Worm (Caenorhabditis elegans) whole organism, L4 larva: Measurements from ENCODE around the gene somi-1.

ENCODE experiments used
- D1046.2 ChIP-seq: fragments of 200-800 bp; sonication (Bioruptor generic); IDR thresholded peaks from 2 replicates; pipeline ENCODE4 v1.3.6; 2022; ENCODE audit warnings: missing genetic modification characterization, missing compliant biosample characterization
- F44E2.7 ChIP-seq: fragments of 200-800 bp; sonication (Bioruptor generic); IDR thresholded peaks from 2 replicates; pipeline ENCODE4 v2.1.2; 2022; ENCODE audit warnings: missing genetic modification characterization, missing compliant biosample characterization
- R02D3.7 ChIP-seq: fragments of 150-350 bp; sonication (generic microtip); optimal IDR thresholded peaks from 3 replicates; lab custom pipeline; 2014; ENCODE audit warnings: missing biosample characterization, missing genetic modification characterization
- T26A8.4 ChIP-seq: fragments of 200-800 bp; sonication (Bioruptor generic); IDR thresholded peaks from 2 replicates; pipeline ENCODE4 v1.3.6; 2022; ENCODE audit warnings: missing genetic modification characterization, missing compliant biosample characterization
- Y48G9A.11 ChIP-seq: fragments of 200-800 bp; sonication (Bioruptor generic); IDR thresholded peaks from 2 replicates; pipeline ENCODE4 v1.3.6; 2022; ENCODE audit warnings: missing genetic modification reagents, missing genetic modification characterization, missing compliant biosample characterization
- Y5F2A.4 ChIP-seq: fragments of 200-800 bp; sonication (Bioruptor generic); optimal IDR thresholded peaks from 2 replicates; lab custom pipeline; 2018; ENCODE audit warnings: mild to moderate bottlenecking, missing genetic modification characterization, missing compliant biosample characterization
- ZK337.2 ChIP-seq: fragments of 200-800 bp; sonication (Bioruptor generic); IDR thresholded peaks from 2 replicates; pipeline ENCODE4 v1.3.6; 2022; ENCODE audit warnings: missing genetic modification reagents, missing genetic modification characterization, missing compliant biosample characterization
- aha-1 ChIP-seq: fragments of 150-350 bp; peaks from one replicate; lab custom pipeline; 2014; ENCODE audit warnings: missing biosample characterization, missing genetic modification characterization
- aly-2 ChIP-seq: sonication (generic microtip); optimal IDR thresholded peaks from 2 replicates; lab custom pipeline; 2018; ENCODE audit warnings: missing biosample characterization, missing genetic modification characterization
- arid-1 ChIP-seq: fragments of 200-800 bp; sonication (Bioruptor generic); conservative IDR thresholded peaks from 2 replicates; pipeline ENCODE4 v1.3.6; 2022; ENCODE audit warnings: missing genetic modification reagents, missing genetic modification characterization, missing compliant biosample characterization
- ceh-32 ChIP-seq: sonication (generic microtip); optimal IDR thresholded peaks from 2 replicates; lab custom pipeline; 2016; ENCODE audit warnings: mild to moderate bottlenecking, missing genetic modification characterization, missing compliant biosample characterization; ENCODE audit not compliant: poor library complexity
- ceh-44 ChIP-seq: fragments of 200-800 bp; sonication (Bioruptor generic); IDR thresholded peaks from 2 replicates; pipeline ENCODE4 v1.3.6; 2022; ENCODE audit warnings: missing genetic modification reagents, missing genetic modification characterization, missing compliant biosample characterization
- ceh-62 ChIP-seq: sonication (generic microtip); optimal IDR thresholded peaks from 2 replicates; lab custom pipeline; 2017; ENCODE audit warnings: missing biosample characterization, missing genetic modification characterization
- ceh-82 ChIP-seq: sonication (generic microtip); optimal IDR thresholded peaks from 2 replicates; lab custom pipeline; 2017; ENCODE audit warnings: missing biosample characterization, missing genetic modification characterization
- cey-2 ChIP-seq: sonication (generic microtip); optimal IDR thresholded peaks from 3 replicates; lab custom pipeline; 2017; ENCODE audit warnings: missing genetic modification characterization, mild to moderate bottlenecking, missing compliant biosample characterization, antibody characterized with exemption, borderline replicate concordance; ENCODE audit not compliant: insufficient read depth
- ctbp-1 ChIP-seq: fragments of 200-800 bp; sonication (Bioruptor generic); IDR thresholded peaks from 2 replicates; pipeline ENCODE4 v1.3.6; 2022; ENCODE audit warnings: missing genetic modification reagents, missing genetic modification characterization, missing compliant biosample characterization
- daf-12 ChIP-seq: fragments of 150-350 bp; optimal IDR thresholded peaks from 2 replicates; lab custom pipeline; 2014; ENCODE audit warnings: missing biosample characterization, missing genetic modification reagents, missing genetic modification characterization
- daf-19 ChIP-seq: fragments of 200-800 bp; sonication (Bioruptor generic); conservative IDR thresholded peaks from 2 replicates; pipeline ENCODE4 v1.3.6; 2022; ENCODE audit warnings: missing genetic modification characterization, missing compliant biosample characterization
- dmd-6 ChIP-seq: fragments of 200-800 bp; sonication (Bioruptor generic); IDR thresholded peaks from 2 replicates; pipeline ENCODE4 v1.3.6; 2022; ENCODE audit warnings: missing genetic modification reagents, missing genetic modification characterization, missing compliant biosample characterization
- dve-1 ChIP-seq: sonication (generic microtip); optimal IDR thresholded peaks from 2 replicates; lab custom pipeline; 2017; ENCODE audit warnings: antibody characterized with exemption, mild to moderate bottlenecking, missing genetic modification characterization, missing compliant biosample characterization; ENCODE audit not compliant: insufficient read depth
- egl-27 ChIP-seq: sonication (generic microtip); optimal IDR thresholded peaks from 3 replicates; lab custom pipeline; 2017; ENCODE audit warnings: missing biosample characterization, missing genetic modification reagents, missing genetic modification characterization
- fos-1 ChIP-seq: fragments of 150-350 bp; optimal IDR thresholded peaks from 2 replicates; lab custom pipeline; 2014; ENCODE audit warnings: missing biosample characterization, missing genetic modification characterization
- gei-8 ChIP-seq: fragments of 200-800 bp; sonication (Bioruptor generic); optimal IDR thresholded peaks from 2 replicates; lab custom pipeline; 2018; ENCODE audit warnings: mild to moderate bottlenecking, missing genetic modification characterization, missing compliant biosample characterization
- hif-1 ChIP-seq, 2 experiments: sonication (generic microtip); optimal IDR thresholded peaks; 2 replicates each; lab custom pipeline; 2016 to 2017; ENCODE audit warnings: missing compliant biosample characterization in 2 of 2, missing genetic modification characterization in 2 of 2, missing genetic modification reagents in 2 of 2, missing genotype in 2 of 2, mild to moderate bottlenecking in 1 of 2
- hlh-11 ChIP-seq: fragments of 200-800 bp; sonication (Bioruptor generic); optimal IDR thresholded peaks from 2 replicates; lab custom pipeline; 2018; ENCODE audit warnings: mild to moderate bottlenecking, missing genetic modification characterization, missing compliant biosample characterization
- jun-1 ChIP-seq: fragments of 150-350 bp; optimal IDR thresholded peaks from 2 replicates; lab custom pipeline; 2014; ENCODE audit warnings: missing biosample characterization, missing genetic modification reagents, missing genetic modification characterization
- lin-1 ChIP-seq: fragments of 200-800 bp; sonication (Bioruptor generic); IDR thresholded peaks from 2 replicates; pipeline ENCODE4 v1.3.6; 2022; ENCODE audit warnings: missing genetic modification reagents, missing genetic modification characterization, missing compliant biosample characterization
- lin-29 ChIP-seq: fragments of 200-800 bp; sonication (Bioruptor generic); IDR thresholded peaks from 2 replicates; pipeline ENCODE4 v1.3.6; 2022; ENCODE audit warnings: missing genetic modification reagents, missing genetic modification characterization, missing compliant biosample characterization
- lir-3 ChIP-seq: sonication (generic microtip); optimal IDR thresholded peaks from 2 replicates; lab custom pipeline; 2016; ENCODE audit warnings: mild to moderate bottlenecking, missing genetic modification characterization, missing compliant biosample characterization
- lsy-2 ChIP-seq, 2 experiments: fragments of 150-350 bp in 1 of 2; sonication (generic microtip) in 1 of 2; optimal IDR thresholded peaks; 2 replicates each; lab custom pipeline; 2014 to 2017; ENCODE audit warnings: missing biosample characterization in 2 of 2, missing genetic modification characterization in 2 of 2
- madf-9 ChIP-seq: fragments of 200-800 bp; sonication (Bioruptor generic); conservative IDR thresholded peaks from 2 replicates; pipeline ENCODE4 v1.3.6; 2022; ENCODE audit warnings: missing genetic modification reagents, missing genetic modification characterization, missing compliant biosample characterization
- mdl-1 ChIP-seq, 2 experiments: fragments of 150-350 bp in 1 of 2; sonication (generic microtip) in 1 of 2; optimal IDR thresholded peaks; 2 replicates each; lab custom pipeline; 2014 to 2017; ENCODE audit warnings: missing biosample characterization in 2 of 2, missing genetic modification characterization in 2 of 2
- mdt-29 ChIP-seq: fragments of 200-800 bp; sonication (Bioruptor generic); IDR thresholded peaks from 2 replicates; pipeline ENCODE4 v1.3.6; 2022; ENCODE audit warnings: missing genetic modification reagents, missing genetic modification characterization, missing compliant biosample characterization
- mep-1 ChIP-seq: fragments of 150-350 bp; sonication (generic microtip); optimal IDR thresholded peaks from 3 replicates; lab custom pipeline; 2014; ENCODE audit warnings: missing biosample characterization, missing genetic modification characterization
- nhr-10 ChIP-seq: fragments of 150-350 bp; optimal IDR thresholded peaks from 2 replicates; lab custom pipeline; 2014; ENCODE audit warnings: missing biosample characterization, missing genetic modification characterization
- nhr-102 ChIP-seq: sonication (generic microtip); optimal IDR thresholded peaks from 2 replicates; lab custom pipeline; 2016; ENCODE audit warnings: mild to moderate bottlenecking, missing genetic modification characterization, moderate library complexity, missing compliant biosample characterization
- nhr-11 ChIP-seq: fragments of 150-350 bp; optimal IDR thresholded peaks from 2 replicates; lab custom pipeline; 2014; ENCODE audit warnings: missing biosample characterization, missing genetic modification characterization
- nhr-111 ChIP-seq: fragments of 200-800 bp; sonication (Bioruptor generic); optimal IDR thresholded peaks from 2 replicates; lab custom pipeline; 2018; ENCODE audit warnings: mild to moderate bottlenecking, missing genetic modification characterization, missing compliant biosample characterization
- nhr-25 ChIP-seq: sonication (generic microtip); optimal IDR thresholded peaks from 2 replicates; lab custom pipeline; 2017; ENCODE audit warnings: missing genetic modification characterization, mild to moderate bottlenecking, missing compliant biosample characterization, antibody characterized with exemption, moderate library complexity, borderline replicate concordance; ENCODE audit not compliant: insufficient read depth
- nhr-42 ChIP-seq: fragments of 200-800 bp; sonication (Bioruptor generic); IDR thresholded peaks from 2 replicates; pipeline ENCODE4 v1.3.6; 2022; ENCODE audit warnings: missing genetic modification characterization, missing compliant biosample characterization
- nhr-48 ChIP-seq: sonication (generic microtip); optimal IDR thresholded peaks from 2 replicates; lab custom pipeline; 2016; ENCODE audit warnings: mild to moderate bottlenecking, missing genetic modification characterization, missing compliant biosample characterization
- nhr-6 ChIP-seq: fragments of 150-350 bp; optimal IDR thresholded peaks from 2 replicates; lab custom pipeline; 2014; ENCODE audit warnings: missing biosample characterization, missing genetic modification characterization
- snpc-1.2 ChIP-seq: fragments of 200-800 bp; sonication (Bioruptor generic); IDR thresholded peaks from 2 replicates; pipeline ENCODE4 v1.3.6; 2022; ENCODE audit warnings: missing genetic modification reagents, missing genetic modification characterization, missing compliant biosample characterization
- tra-1 ChIP-seq: fragments of 200-800 bp; sonication (Bioruptor generic); IDR thresholded peaks from 2 replicates; pipeline ENCODE4 v1.3.6; 2022; ENCODE audit warnings: missing genetic modification reagents, missing genetic modification characterization, missing compliant biosample characterization
- vab-7 ChIP-seq: fragments of 200-800 bp; sonication (Bioruptor generic); IDR thresholded peaks from 2 replicates; pipeline ENCODE4 v1.3.6; 2022; ENCODE audit warnings: missing genetic modification reagents, missing genetic modification characterization, missing compliant biosample characterization
- zip-2 ChIP-seq: fragments of 150-350 bp; optimal IDR thresholded peaks from 2 replicates; lab custom pipeline; 2014; ENCODE audit warnings: missing biosample characterization, missing genetic modification characterization
- ztf-11 ChIP-seq: fragments of 150-350 bp; optimal IDR thresholded peaks from 2 replicates; lab custom pipeline; 2014; ENCODE audit warnings: missing biosample characterization, missing genetic modification characterization

The somi-1 gene

DNA sequence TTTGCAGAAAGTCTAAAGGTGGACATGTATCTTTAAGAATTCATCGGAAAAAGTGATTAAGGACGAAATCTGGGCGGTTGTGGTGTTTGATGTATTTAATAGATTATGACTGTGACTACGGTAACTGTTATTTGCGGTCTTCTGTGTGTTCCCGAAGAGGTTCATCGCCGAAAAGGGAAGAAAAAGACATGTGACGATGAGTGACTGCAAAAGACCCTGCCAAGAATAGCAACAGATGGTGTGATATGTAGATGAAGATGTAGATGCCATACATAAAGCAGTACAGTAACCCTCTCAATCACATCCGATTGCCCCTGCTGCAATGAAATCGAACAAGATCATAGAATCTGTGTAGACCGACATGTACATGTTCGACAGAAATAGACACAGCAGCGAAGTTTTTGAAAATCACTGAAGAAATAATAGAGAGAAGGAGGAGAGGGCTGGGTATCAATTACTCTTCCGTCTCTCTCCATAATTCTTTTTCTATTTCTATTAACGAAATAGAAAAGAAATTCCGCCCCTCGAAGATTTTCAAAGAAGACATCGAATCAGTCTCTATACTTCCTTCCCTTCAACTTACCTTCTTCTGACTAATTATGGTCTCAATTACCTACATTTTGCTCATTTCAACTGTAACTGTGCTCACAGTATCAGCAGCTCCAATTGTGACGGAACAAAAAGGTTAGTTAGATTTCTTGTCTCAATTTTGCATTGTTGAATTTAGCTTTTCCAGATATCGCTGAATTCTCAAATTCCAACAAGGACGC is 32.2 kb downstream of the somi-1 start, which contains the start of gene F32H5.3 (continued):
- TF ChIP-seq hlh-11 (tag; lab: Kevin White, UChicago) (no peak), T26A8.4 (GFP tag; lab: Robert Waterston, UW) (no peak), nhr-25 (tag; lab: Kevin White, UChicago) (peak; percentile 0), egl-27 (no peak), cey-2 (tag; lab: Kevin White, UChicago) (no peak), aha-1 (no peak), jun-1 (tag; lab: Kevin White, UChicago) (no peak), mdl-1 (tag; optimal IDR thresholded peaks at IDR 0.05; lab: Kevin White, UChicago) (peak in 1 of 2 experiments; percentile 44), D1046.2 (GFP tag; lab: Robert Waterston, UW) (no peak), nhr-111 (GFP tag; lab: Kevin White, UChicago) (no peak), ctbp-1 (no peak), dve-1 (no peak), snpc-1.2 (GFP tag; lab: Robert Waterston, UW) (no peak), madf-9 (no peak), ceh-32 (tag; lab: Kevin White, UChicago) (no peak), ceh-82 (tag; lab: Kevin White, UChicago) (no peak), zip-2 (tag; lab: Kevin White, UChicago) (no peak), nhr-42 (GFP tag; lab: Robert Waterston, UW) (no peak), gei-8 (no peak), lsy-2 (tag; optimal IDR thresholded peaks at IDR 0.05; lab: Kevin White, UChicago) (peak in 1 of 2 experiments; percentile 37), ceh-62 (tag; lab: Kevin White, UChicago) (no peak), hif-1 (tag; optimal IDR thresholded peaks at IDR 0.05; lab: Kevin White, UChicago) (no peak), daf-19 (GFP tag; lab: Robert Waterston, UW) (no peak), lin-1 (GFP tag; lab: Robert Waterston, UW) (no peak), mep-1 (tag; lab: Kevin White, UChicago) (no peak), Y5F2A.4 (GFP tag; lab: Kevin White, UChicago) (no peak), fos-1 (no peak), nhr-6 (tag; lab: Kevin White, UChicago) (no peak)

DNA sequence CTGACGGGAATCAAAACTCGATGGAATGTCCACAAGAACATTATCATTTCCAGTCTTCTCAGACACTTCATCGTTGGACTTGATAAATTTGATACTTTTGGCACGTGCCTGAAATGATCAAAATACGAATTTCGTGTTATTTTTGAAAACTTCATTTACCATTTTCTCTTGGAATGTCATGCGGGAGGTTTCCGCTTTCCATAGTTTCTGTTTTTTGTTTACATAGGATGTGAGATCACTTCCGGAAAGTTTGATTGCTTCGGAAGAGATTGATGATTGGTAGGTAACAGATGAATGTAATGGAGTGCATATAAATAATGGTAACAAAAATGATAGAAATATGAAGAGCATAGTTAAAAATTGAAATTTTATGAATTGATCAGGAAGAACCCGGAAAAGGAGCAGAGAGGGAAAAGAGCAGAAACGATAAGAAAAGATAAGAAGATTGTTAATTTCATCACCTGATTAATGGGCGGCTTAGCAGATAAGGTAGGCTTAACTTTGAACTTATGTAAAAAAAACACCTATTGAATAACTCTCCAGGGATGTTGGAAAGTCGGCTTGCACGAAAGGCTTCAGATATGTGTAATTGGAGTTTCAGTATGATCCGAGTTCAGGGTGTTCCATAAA is 33.4 kb downstream of the somi-1 start, which contains the start of gene F32H5.1:
Gene F32H5.1, minus strand, starts transcription at position 386 of the 630 bp plus-strand sequence.
- TF ChIP-seq Y48G9A.11 (GFP tag; lab: Robert Waterston, UW): no peak
- TF ChIP-seq daf-12 (tag; lab: Kevin White, UChicago): no peak
- no peak for TF ChIP-seq aly-2 (tag; lab: Kevin White, UChicago)
- TF ChIP-seq ceh-44: no peak
- no peak for TF ChIP-seq tra-1 (GFP tag; lab: Robert Waterston, UW)
- no peak for TF ChIP-seq vab-7 (GFP tag; lab: Robert Waterston, UW)
- TF ChIP-seq nhr-102 (tag; lab: Kevin White, UChicago): no peak
- no peak for TF ChIP-seq nhr-25 (tag; lab: Kevin White, UChicago)
- no peak for TF ChIP-seq ztf-11
- no peak for TF ChIP-seq Y5F2A.4 (GFP tag; lab: Kevin White, UChicago)
- TF ChIP-seq R02D3.7 (tag; lab: Kevin White, UChicago): no peak
- no peak for TF ChIP-seq F44E2.7 (GFP tag; lab: Robert Waterston, UW)
- no peak for TF ChIP-seq jun-1 (tag; lab: Kevin White, UChicago)
- TF ChIP-seq dmd-6 (GFP tag; lab: Robert Waterston, UW): peak; percentile 67
- TF ChIP-seq snpc-1.2 (GFP tag; lab: Robert Waterston, UW): no peak
- no peak for TF ChIP-seq nhr-11 (tag; lab: Kevin White, UChicago)
- TF ChIP-seq arid-1 (GFP tag; lab: Robert Waterston, UW): no peak
- TF ChIP-seq nhr-10 (tag; lab: Kevin White, UChicago): no peak
- no peak for TF ChIP-seq ZK337.2
- no peak for TF ChIP-seq T26A8.4 (GFP tag; lab: Robert Waterston, UW)
- no peak for TF ChIP-seq nhr-48 (tag; lab: Kevin White, UChicago)
- no peak for TF ChIP-seq mdt-29 (GFP tag; lab: Robert Waterston, UW)
- TF ChIP-seq lin-29 (GFP tag; lab: Robert Waterston, UW): no peak
- TF ChIP-seq hif-1 (tag; optimal IDR thresholded peaks at IDR 0.05; lab: Kevin White, UChicago): no peak
- TF ChIP-seq dve-1: peak; percentile 31
- peak in 1 of 2 experiments; percentile 11 for TF ChIP-seq lsy-2 (tag; optimal IDR thresholded peaks at IDR 0.05; lab: Kevin White, UChicago)
- TF ChIP-seq mdl-1 (tag; optimal IDR thresholded peaks at IDR 0.05; lab: Kevin White, UChicago): no peak
- TF ChIP-seq lir-3: no peak
